Fruit fly (Drosophila melanogaster) whole organism, prepupa: Measurements from ENCODE around the gene haf.

Experiments used
- Blimp-1 ChIP-seq: fragments of 200-800 bp; sonication (Bioruptor generic); optimal IDR thresholded peaks from 3 replicates; lab custom pipeline; 2017; ENCODE audit warnings: missing biosample characterization, missing genetic modification characterization, mild to moderate bottlenecking, moderate library complexity, missing genetic modification reagents
- CG16779 ChIP-seq: fragments of 200-800 bp; sonication (Bioruptor generic); optimal IDR thresholded peaks from 3 replicates; lab custom pipeline; 2017; ENCODE audit warnings: missing biosample characterization, mild to moderate bottlenecking, missing genetic modification characterization
- CG34406 ChIP-seq: fragments of 200-800 bp; sonication (Bioruptor generic); optimal IDR thresholded peaks from 3 replicates; lab custom pipeline; 2016; ENCODE audit warnings: missing biosample characterization, missing genetic modification characterization
- CG6276 ChIP-seq: fragments of 200-800 bp; sonication (Bioruptor generic); optimal IDR thresholded peaks from 2 replicates; lab custom pipeline; 2017; ENCODE audit warnings: missing biosample characterization, mild to moderate bottlenecking, missing genetic modification characterization
- CG6808 ChIP-seq: fragments of 200-800 bp; sonication (Bioruptor generic); optimal IDR thresholded peaks from 3 replicates; lab custom pipeline; 2017; ENCODE audit warnings: missing biosample characterization, missing genetic modification characterization, mild to moderate bottlenecking, moderate library complexity, missing genetic modification reagents
- Lpt ChIP-seq: fragments of 200-800 bp; sonication (Bioruptor generic); optimal IDR thresholded peaks from 3 replicates; lab custom pipeline; 2016; ENCODE audit warnings: missing biosample characterization, missing genetic modification characterization

dm6 chr2L:1559811-1560501 lies 5.0 kb downstream of the haf start:
- TF ChIP-seq CG34406 (GFP tag; lab: Kevin White, UChicago) (no peak), Lpt (no peak), CG6808 (GFP tag; lab: Kevin White, UChicago) (no peak), CG6276 (GFP tag; lab: Kevin White, UChicago) (no peak), Blimp-1 (GFP tag; lab: Kevin White, UChicago) (no peak), CG16779 (no peak)
